Worm (Caenorhabditis elegans) whole organism, L2 larva: ENCODE results near the gene E02H1.5.

ENCODE experiments used
- R02D3.7 ChIP-seq: fragments of 150-350 bp; optimal IDR thresholded peaks from 2 replicates; lab custom pipeline; 2014; ENCODE audit warnings: missing biosample characterization, missing genetic modification characterization
- aly-2 ChIP-seq: fragments of 150-350 bp; optimal IDR thresholded peaks from 2 replicates; lab custom pipeline; 2014; ENCODE audit warnings: missing biosample characterization, missing genetic modification characterization
- ama-1 ChIP-seq: fragments of 150-350 bp; optimal IDR thresholded peaks from 2 replicates; lab custom pipeline; 2018; ENCODE audit warnings: inconsistent platforms
- ceh-82 ChIP-seq: fragments of 150-350 bp; optimal IDR thresholded peaks from 2 replicates; lab custom pipeline; 2014; ENCODE audit warnings: missing biosample characterization, missing genetic modification characterization
- egl-27 ChIP-seq: sonication (generic microtip); optimal IDR thresholded peaks from 3 replicates; lab custom pipeline; 2017; ENCODE audit warnings: missing biosample characterization, missing genetic modification reagents, missing genetic modification characterization
- lin-13 ChIP-seq: fragments of 150-350 bp; optimal IDR thresholded peaks from 2 replicates; lab custom pipeline; 2014; ENCODE audit warnings: missing biosample characterization, missing genetic modification reagents, missing genetic modification characterization
- unc-39 ChIP-seq: fragments of 150-350 bp; optimal IDR thresholded peaks from 2 replicates; lab custom pipeline; 2014; ENCODE audit warnings: missing biosample characterization, missing genetic modification characterization

ce11 chrII:9600022-9600722 lies 5.1 kb downstream of the E02H1.5 start:
- TF ChIP-seq R02D3.7 (tag; lab: Kevin White, UChicago) (no peak), egl-27 (tag; lab: Kevin White, UChicago) (no peak), lin-13 (GFP tag; lab: Kevin White, UChicago) (no peak), aly-2 (no peak), unc-39 (tag; lab: Kevin White, UChicago) (no peak), ceh-82 (tag; lab: Kevin White, UChicago) (no peak), ama-1 (lab: Kevin White, UChicago) (no peak)
